Fruit fly (Drosophila melanogaster) S2 (cell line): ENCODE data around the gene Polr1B.
A peak's percentile ranks its signal among the peaks of the same experiment; 100 is the strongest.

Experiments used
- CG8478 ChIP-seq: fragments of >200 bp; optimal IDR thresholded peaks from 2 replicates; lab custom pipeline; 2018
- CTCF ChIP-seq, 2 experiments: fragments of >200 bp; optimal IDR thresholded peaks; 2 replicates each; lab custom pipeline; 2018

Polr1B gene

DNA sequence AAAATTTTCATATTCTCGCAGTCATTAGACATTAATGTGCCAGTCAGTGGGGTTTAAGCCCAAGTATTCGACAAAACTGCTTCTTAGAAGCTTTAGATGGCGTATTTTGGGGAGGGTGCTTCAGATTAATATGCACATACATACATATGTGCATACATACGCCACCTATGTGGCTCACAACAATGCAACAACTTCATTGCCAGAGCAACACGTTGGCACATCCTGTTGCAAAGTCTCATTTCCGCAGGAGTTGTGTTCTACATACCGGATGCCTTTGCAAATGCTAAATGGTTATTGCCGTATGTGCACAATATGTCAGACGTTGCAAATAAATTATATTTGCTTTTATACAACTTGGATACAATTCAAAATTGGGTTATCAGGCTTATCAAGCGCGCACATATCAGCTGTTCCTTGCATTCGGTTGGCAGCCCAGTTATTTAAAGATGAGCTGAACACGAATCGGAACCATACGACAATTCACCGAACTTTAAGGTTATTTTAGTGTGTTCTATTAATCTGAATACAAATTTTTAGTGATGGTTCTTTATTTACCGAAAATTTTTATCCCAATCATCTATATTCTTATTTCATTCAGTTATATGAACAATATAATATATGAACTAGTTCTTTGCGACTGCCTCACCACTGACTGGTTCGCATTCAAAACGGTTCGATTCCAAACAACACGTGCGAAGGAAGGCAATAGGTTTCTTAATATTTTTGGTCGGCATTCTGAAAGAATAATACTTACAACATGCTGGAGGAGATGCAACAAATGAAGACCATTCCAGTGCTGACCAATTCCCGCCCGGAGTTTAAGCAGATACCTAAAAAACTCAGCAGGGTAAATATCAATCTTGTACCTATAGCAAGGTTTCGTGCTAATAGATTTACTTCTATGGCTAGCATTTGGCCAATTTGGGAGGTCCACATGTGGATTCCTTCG, at the start of gene Polr1B:
TSS of gene Polr1B (plus strand) at position 659 of the 949 bp plus-strand sequence.
- TF ChIP-seq CTCF (optimal IDR thresholded peaks at IDR 0.05; lab: Kevin White, UChicago) = peak; percentile 77 to 85
- TF ChIP-seq CG8478 (lab: Kevin White, UChicago) = no peak

dm6 chr2L:356234-356633, 47.9 kb upstream of the Polr1B start:
- no peak for TF ChIP-seq CTCF (optimal IDR thresholded peaks at IDR 0.05; lab: Kevin White, UChicago)
- no peak for TF ChIP-seq CG8478 (lab: Kevin White, UChicago)

DNA sequence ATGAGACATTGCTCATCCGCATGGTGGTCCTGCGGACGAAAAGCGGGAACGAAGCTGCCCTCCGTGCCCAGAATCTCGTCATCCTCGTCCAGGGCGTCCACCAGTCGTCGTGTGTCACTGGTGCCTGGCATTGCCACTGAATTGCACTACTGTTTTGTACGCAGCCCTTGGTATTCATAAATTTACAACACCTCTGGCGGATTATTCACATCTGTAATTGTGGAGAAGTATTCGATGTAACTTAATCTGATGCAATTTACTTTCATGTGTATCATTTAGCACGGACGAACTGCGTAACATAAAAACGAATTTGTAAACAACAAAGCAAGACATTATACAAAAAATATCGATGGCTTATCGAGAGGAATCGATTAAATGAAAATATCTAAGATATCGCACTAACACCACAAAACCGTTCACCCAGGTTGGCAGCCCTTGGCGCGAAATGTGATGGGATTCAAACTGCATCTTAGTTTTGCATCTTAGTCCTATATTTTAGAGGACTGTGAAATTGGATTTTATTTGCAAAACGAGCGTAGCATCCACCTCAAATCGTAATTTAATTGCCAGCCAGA, 46.4 kb upstream of the Polr1B start, which contains the start of gene Ent1:
TSS of gene Ent1 (minus strand) at position 319 of the 575 bp plus-strand sequence.
- peak in 1 of 2 experiments; percentile 26 for TF ChIP-seq CTCF (optimal IDR thresholded peaks at IDR 0.05; lab: Kevin White, UChicago)
- no peak for TF ChIP-seq CG8478 (lab: Kevin White, UChicago)

DNA sequence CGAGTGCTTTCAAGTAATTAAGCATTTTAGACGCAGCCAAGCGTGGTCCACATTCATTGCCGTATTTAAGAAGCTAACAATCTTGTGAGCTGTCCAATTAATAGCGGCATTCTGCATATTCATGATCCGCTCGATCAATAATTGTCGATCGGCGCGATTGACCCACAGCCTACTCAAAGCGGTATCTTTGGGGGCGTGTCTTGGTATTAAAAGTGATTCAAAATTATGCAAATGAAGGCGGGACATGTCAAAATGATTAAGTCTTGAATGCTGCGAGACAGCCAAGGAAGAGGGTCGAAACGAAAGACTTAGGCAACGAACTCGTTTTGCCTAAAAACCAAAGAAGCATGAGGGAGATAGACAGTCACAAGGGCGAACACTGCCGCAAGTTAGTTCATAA, 37.2 kb upstream of the Polr1B start:
- TF ChIP-seq CG8478 (lab: Kevin White, UChicago) (no peak), CTCF (optimal IDR thresholded peaks at IDR 0.05; lab: Kevin White, UChicago) (no peak)

DNA sequence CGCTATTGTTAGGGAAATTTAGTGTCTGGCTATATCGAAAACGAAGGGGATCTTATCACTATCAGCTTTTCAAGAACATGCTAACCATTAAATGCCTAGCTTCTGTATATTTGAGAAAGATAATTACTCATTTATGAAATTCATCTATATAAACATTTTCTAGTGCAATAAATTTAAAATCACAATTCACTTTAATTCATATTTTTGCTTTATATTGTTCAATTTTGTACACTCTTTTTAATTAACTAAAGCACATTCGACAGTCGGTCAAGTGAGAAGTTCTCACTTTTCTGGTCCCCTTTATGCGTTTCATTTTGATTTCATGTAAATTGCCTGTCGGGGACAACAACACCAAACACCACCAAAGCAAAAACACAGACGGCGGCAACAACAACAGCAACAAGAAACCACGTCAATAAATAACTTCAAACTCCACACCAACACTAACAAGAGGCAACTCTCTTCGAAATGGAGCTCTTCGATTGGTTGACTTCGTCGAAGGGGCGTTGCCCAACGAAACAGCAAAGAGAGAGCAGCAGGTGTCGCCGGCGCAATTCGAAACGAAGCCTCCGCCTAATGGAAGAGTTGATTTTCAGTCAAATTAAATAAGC, 35.6 kb upstream of the Polr1B start:
- TF ChIP-seq CG8478 (lab: Kevin White, UChicago) (no peak), CTCF (optimal IDR thresholded peaks at IDR 0.05; lab: Kevin White, UChicago) (no peak)

DNA sequence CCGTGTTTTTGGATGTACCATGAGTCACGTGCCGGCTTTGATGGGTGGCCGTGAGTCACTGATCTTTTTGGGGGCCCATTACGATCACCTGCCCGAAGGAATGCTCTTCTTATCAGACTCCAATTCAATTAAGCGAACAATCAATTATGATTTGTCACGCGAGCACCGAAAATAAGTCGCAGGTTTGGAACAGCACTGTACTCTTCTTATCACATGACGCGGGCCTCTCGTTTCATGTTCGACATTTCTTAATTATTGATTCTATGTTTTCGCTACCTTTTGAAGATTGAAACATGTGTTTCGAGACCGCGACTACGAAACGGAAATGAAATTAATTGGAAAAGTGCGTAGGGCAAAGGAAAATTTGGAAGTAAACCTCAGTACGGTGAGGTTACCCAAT, 34.3 kb upstream of the Polr1B start:
- TF ChIP-seq CTCF (optimal IDR thresholded peaks at IDR 0.05; lab: Kevin White, UChicago) (no peak), CG8478 (lab: Kevin White, UChicago) (no peak)

dm6 chr2L:371747-372146, 32.3 kb upstream of the Polr1B start:
- TF ChIP-seq CG8478 (lab: Kevin White, UChicago) (no peak), CTCF (optimal IDR thresholded peaks at IDR 0.05; lab: Kevin White, UChicago) (no peak)

DNA sequence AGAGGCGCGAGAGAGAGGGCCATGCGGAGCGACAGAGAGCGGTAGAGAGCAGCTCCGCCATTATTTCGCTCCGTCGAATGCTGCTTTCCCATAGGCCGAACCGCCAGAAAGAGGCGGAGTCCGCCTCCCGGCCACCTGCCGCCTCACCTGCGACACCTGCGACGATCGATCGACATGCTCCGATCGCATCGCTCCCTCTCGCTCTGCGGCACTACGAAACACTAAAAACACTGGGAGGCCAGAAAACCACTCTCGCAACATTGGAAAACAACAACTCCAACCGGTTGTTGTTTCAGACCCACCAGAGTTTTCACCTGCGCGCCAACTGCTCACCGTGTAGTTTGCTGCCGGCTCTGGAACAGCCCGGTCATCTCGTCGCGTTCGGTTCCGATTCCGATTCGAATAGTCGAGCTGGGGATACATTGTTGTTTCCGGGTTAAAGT, 26.3 kb upstream of the Polr1B start, which contains the start of gene al:
TSS of gene al (plus strand) at position 333 of the 443 bp plus-strand sequence.
- no peak for TF ChIP-seq CTCF (optimal IDR thresholded peaks at IDR 0.05; lab: Kevin White, UChicago)
- TF ChIP-seq CG8478 (lab: Kevin White, UChicago) = no peak

- TF ChIP-seq CTCF (optimal IDR thresholded peaks at IDR 0.05; lab: Kevin White, UChicago) (no peak), CG8478 (lab: Kevin White, UChicago) (no peak)
Measured at dm6 chr2L:378815-379440, 25.2 kb upstream of the Polr1B start.

- TF ChIP-seq CTCF (optimal IDR thresholded peaks at IDR 0.05; lab: Kevin White, UChicago) (no peak), CG8478 (lab: Kevin White, UChicago) (no peak)
Measured at dm6 chr2L:382807-383206, 21.3 kb upstream of the Polr1B start.

- TF ChIP-seq CG8478 (lab: Kevin White, UChicago) = no peak
- TF ChIP-seq CTCF (optimal IDR thresholded peaks at IDR 0.05; lab: Kevin White, UChicago) = no peak
Measured at dm6 chr2L:390509-390908, 13.6 kb upstream of the Polr1B start.

DNA sequence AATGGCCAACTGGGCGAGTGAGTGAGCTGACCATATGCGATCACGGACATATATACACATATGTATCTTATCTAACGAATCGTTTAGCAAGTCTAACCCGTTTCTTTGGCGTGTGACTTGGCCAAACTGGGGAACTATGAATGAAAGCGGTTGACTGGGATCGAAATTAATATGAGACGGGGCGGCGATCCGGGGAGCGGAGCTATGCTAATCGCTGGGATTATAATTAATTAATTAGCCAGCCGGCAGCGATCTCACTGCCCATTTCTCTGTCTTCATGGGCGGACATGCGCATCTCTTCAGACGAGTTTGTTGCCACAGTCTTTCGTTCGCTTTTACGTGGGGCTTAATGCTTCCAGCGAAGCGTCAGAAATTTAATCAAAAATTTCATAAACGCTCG, 11.6 kb upstream of the Polr1B start:
- TF ChIP-seq CTCF (optimal IDR thresholded peaks at IDR 0.05; lab: Kevin White, UChicago) (no peak), CG8478 (lab: Kevin White, UChicago) (no peak)

dm6 chr2L:395366-396117, 8.5 kb upstream of the Polr1B start:
- TF ChIP-seq CTCF (optimal IDR thresholded peaks at IDR 0.05; lab: Kevin White, UChicago) (peak; percentile 83 to 86), CG8478 (lab: Kevin White, UChicago) (no peak)

dm6 chr2L:402098-402497, 2.0 kb upstream of the Polr1B start, which contains the start of gene CG4213:
Gene CG4213, minus strand, starts transcription at chr2L:402198.
- TF ChIP-seq CG8478 (lab: Kevin White, UChicago) (no peak), CTCF (optimal IDR thresholded peaks at IDR 0.05; lab: Kevin White, UChicago) (no peak)
